Worm (Caenorhabditis elegans): ENCODE data around the gene C56G2.22.

Gene C56G2.22

DNA sequence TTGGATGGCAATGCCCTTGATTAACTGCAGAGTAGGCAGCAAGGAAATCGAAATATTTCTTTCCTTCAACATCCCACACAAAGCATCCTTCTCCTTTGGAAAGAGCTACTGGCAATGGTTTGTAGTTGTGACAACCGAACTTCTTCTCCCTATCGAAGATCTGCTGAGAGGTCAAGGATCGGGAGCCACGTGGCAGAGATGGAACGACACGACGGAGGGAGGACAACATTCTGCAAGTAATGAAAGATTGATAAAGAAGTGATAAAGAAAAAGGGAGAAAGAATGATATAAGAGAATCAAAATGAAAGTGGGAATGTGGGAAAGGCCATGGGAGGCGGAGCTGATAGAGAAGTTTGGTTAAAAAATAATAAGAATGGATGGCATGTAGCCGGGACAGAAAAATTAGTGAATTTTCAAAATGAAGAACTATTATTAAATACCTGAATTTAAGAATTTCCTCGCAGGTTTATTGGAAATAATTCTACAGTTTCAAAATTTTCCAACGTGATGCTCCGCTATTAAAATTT lies 49.5 kb downstream of the C56G2.22 start, which contains the start of gene oatr-1:
TSS of gene oatr-1 (minus strand) at position 477 of the 527 bp plus-strand sequence.
- TF ChIP-seq pha-4 (tag; optimal IDR thresholded peaks at IDR 0.05) (no peak), elt-4 (tag; optimal IDR thresholded peaks at IDR 0.05) (no peak), sox-4 (tag; optimal IDR thresholded peaks at IDR 0.05) (no peak), madf-2 (tag; optimal IDR thresholded peaks at IDR 0.05) (no peak), ceh-45 (GFP tag; IDR thresholded peaks at IDR 0.05) (no peak), hlh-30 (tag; optimal IDR thresholded peaks at IDR 0.05; ENCODE audit: insufficient read depth) (no peak)

All from whole organism, late embryonic.